Worm (Caenorhabditis elegans) whole organism, early embryonic: ENCODE measurements around the gene mix-1.

Source experiments
- B0310.2 ChIP-seq: sonication (generic microtip); optimal IDR thresholded peaks from 2 replicates; lab custom pipeline; 2016; ENCODE audit warnings: mild to moderate bottlenecking, missing genetic modification characterization, missing compliant biosample characterization
- F13C5.2 ChIP-seq: sonication (generic microtip); optimal IDR thresholded peaks from 2 replicates; lab custom pipeline; 2017; ENCODE audit warnings: mild to moderate bottlenecking, missing genetic modification characterization, inconsistent platforms, missing compliant biosample characterization
- aly-1 ChIP-seq: sonication (generic microtip); optimal IDR thresholded peaks from 2 replicates; lab custom pipeline; 2016; ENCODE audit warnings: missing genetic modification characterization, missing compliant biosample characterization
- ama-1 ChIP-seq: fragments of 150-350 bp; optimal IDR thresholded peaks from 2 replicates; lab custom pipeline; 2014
- ceh-13 ChIP-seq: fragments of 200-800 bp; sonication (Bioruptor generic); optimal IDR thresholded peaks from 2 replicates; lab custom pipeline; 2018; ENCODE audit warnings: mild to moderate bottlenecking, missing genetic modification characterization, missing compliant biosample characterization
- ceh-36 ChIP-seq: sonication (generic microtip); optimal IDR thresholded peaks from 2 replicates; lab custom pipeline; 2016; ENCODE audit warnings: missing genetic modification characterization, inconsistent platforms, missing compliant biosample characterization
- ets-7 ChIP-seq: sonication (generic microtip); optimal IDR thresholded peaks from 2 replicates; lab custom pipeline; 2016; ENCODE audit warnings: missing genotype, missing genetic modification characterization, missing compliant biosample characterization
- flt-1 ChIP-seq: fragments of 200-800 bp; sonication (Bioruptor generic); IDR thresholded peaks from 2 replicates; pipeline ENCODE4 v1.3.6; 2022; ENCODE audit warnings: missing genetic modification characterization, missing compliant biosample characterization
- hmbx-1 ChIP-seq: sonication (generic microtip); optimal IDR thresholded peaks from 2 replicates; lab custom pipeline; 2016; ENCODE audit warnings: mild to moderate bottlenecking, missing genetic modification characterization, missing compliant biosample characterization
- hmg-4 ChIP-seq: fragments of 200-800 bp; sonication (Bioruptor generic); optimal IDR thresholded peaks from 2 replicates; lab custom pipeline; 2018; ENCODE audit warnings: mild to moderate bottlenecking, missing genetic modification characterization, missing compliant biosample characterization
- hnd-1 ChIP-seq: sonication (generic microtip); optimal IDR thresholded peaks from 2 replicates; lab custom pipeline; 2016; ENCODE audit warnings: missing genetic modification characterization, missing compliant biosample characterization
- pes-1 ChIP-seq: fragments of 200-800 bp; sonication (Bioruptor generic); IDR thresholded peaks from 2 replicates; pipeline ENCODE4 v1.3.6; 2022; ENCODE audit warnings: missing genetic modification reagents, missing genetic modification characterization, missing compliant biosample characterization
- scrt-1 ChIP-seq: fragments of 200-800 bp; sonication (Bioruptor generic); IDR thresholded peaks from 2 replicates; pipeline ENCODE4 v1.3.6; 2022; ENCODE audit warnings: missing genetic modification characterization, missing compliant biosample characterization
- sea-1 ChIP-seq: fragments of 200-800 bp; sonication (Bioruptor generic); conservative IDR thresholded peaks from 2 replicates; pipeline ENCODE4 v1.3.6; 2022; ENCODE audit warnings: missing genetic modification characterization, missing compliant biosample characterization
- tbx-11 ChIP-seq: fragments of 200-800 bp; sonication (Bioruptor generic); IDR thresholded peaks from 2 replicates; pipeline ENCODE4 v1.3.6; 2022; ENCODE audit warnings: missing genetic modification characterization, missing compliant biosample characterization
- tbx-37 ChIP-seq: fragments of 200-800 bp; sonication (Bioruptor generic); conservative IDR thresholded peaks from 2 replicates; pipeline ENCODE4 v1.3.6; 2022; ENCODE audit warnings: missing genetic modification reagents, missing genetic modification characterization, missing compliant biosample characterization
- tra-4 ChIP-seq: sonication (generic microtip); optimal IDR thresholded peaks from 2 replicates; lab custom pipeline; 2017; ENCODE audit warnings: missing genetic modification characterization, missing compliant biosample characterization

Gene mix-1

DNA sequence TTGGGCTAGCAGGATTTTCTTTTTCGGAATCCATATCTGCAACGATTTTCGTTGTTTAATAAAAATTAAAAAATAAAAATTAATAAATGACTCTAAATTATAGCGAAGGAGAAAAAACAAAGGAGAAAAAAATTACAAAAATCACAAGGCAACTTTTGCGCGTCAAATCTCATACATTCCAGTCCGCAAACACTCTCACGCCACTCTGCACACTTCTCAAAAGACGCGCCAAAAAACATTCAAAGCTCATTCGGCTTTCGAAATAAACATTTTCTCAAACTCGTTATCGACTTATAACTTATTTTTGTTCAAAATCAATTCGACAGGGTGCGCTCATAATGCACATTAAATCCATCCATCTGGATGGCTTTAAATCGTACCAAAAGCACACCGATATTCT, at the start of gene mix-1, which contains the start of gene R06F6.12:
Gene mix-1 (plus strand): TSS at position 201 of the 400 bp plus-strand sequence.
Gene R06F6.12 (minus strand): TSS at position 36 of the 400 bp plus-strand sequence.
- TF ChIP-seq pes-1 (GFP tag; lab: Robert Waterston, UW): peak; percentile 62; the same call in 1 of the 2 replicates
- TF ChIP-seq aly-1 (tag; lab: Kevin White, UChicago): no peak
- TF ChIP-seq F13C5.2 (tag; lab: Kevin White, UChicago): peak; percentile 20
- no peak for TF ChIP-seq tra-4
- no peak for TF ChIP-seq ceh-36
- no peak for TF ChIP-seq B0310.2 (tag; lab: Kevin White, UChicago)
- no peak for TF ChIP-seq hmbx-1

DNA sequence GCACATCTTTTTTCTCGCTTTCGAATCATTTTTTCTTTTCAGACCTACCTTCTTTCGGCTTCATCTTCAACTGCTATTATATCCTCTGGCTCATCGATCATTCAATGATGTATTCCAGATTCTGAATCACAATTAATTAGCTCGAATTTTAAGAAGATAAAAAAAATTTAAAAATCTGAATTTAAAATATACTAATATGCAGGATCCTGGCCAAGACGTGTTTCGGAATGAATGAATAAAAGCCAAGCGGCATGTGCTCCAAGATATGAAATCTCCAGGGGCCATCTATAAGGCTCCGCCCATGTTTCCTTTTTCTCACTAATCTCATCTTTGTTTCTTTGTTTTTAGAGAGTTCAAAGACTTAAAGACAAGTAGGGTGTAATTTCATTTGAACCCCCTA, 46.0 kb upstream of the mix-1 start, which contains the start of gene mpz-1:
Gene mpz-1 (minus strand): TSS at position 101 of the 400 bp plus-strand sequence.
- TF ChIP-seq ama-1 (lab: Kevin White, UChicago) (no peak), tbx-37 (GFP tag; lab: Robert Waterston, UW) (no peak), hnd-1 (tag; lab: Kevin White, UChicago) (no peak), scrt-1 (no peak), hmbx-1 (no peak), B0310.2 (tag; lab: Kevin White, UChicago) (no peak), ets-7 (no peak), aly-1 (tag; lab: Kevin White, UChicago) (no peak), pes-1 (GFP tag; lab: Robert Waterston, UW) (no peak), ceh-13 (no peak), flt-1 (GFP tag; lab: Robert Waterston, UW) (no peak), F13C5.2 (tag; lab: Kevin White, UChicago) (no peak), sea-1 (no peak), ceh-36 (no peak), tra-4 (no peak), tbx-11 (GFP tag; lab: Robert Waterston, UW) (no peak)

DNA sequence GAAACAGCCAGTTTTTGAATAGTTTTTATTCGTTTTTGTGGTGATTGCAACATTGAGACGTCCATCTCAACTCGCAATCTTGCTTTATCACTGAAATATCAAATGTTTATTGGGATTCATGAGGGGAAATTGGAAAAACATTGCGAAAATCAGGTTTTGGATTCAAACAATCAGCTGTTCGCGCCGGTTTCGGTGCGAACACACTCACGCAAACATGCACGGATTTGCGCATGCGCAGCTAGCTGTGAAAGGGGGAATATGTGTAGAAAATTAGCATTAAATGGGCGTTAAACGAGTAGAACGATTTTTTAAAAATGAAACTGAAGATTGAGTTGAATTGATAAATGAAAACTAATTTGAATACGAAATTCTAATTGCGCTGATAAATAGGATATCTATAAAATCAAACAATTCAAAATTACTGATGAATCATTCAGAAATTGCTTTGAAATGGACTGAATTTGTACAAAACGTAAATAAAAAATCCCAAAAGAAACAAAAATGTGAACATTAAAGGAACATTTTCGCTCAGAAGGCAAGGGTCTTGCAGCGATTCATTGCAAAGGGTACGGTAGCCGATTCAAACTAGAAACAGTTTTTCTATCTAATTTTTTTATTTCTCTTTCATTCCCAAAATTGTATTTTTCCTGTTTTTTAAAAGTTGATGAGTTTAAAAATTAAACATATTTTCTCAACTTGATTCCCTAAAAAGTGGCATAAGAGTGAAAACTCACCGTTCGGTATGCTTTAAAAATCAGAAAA, 40.7 kb upstream of the mix-1 start, which contains the start of gene ect-2:
Gene ect-2 (minus strand): TSS at position 762 of the 762 bp plus-strand sequence.
- TF ChIP-seq tbx-11 (GFP tag; lab: Robert Waterston, UW) (no peak), hmbx-1 (no peak), tbx-37 (GFP tag; lab: Robert Waterston, UW) (no peak), ama-1 (lab: Kevin White, UChicago) (no peak), scrt-1 (no peak), F13C5.2 (tag; lab: Kevin White, UChicago) (no peak), pes-1 (GFP tag; lab: Robert Waterston, UW) (no peak), flt-1 (GFP tag; lab: Robert Waterston, UW) (no peak), tra-4 (no peak), B0310.2 (tag; lab: Kevin White, UChicago) (no peak), hnd-1 (tag; lab: Kevin White, UChicago) (no peak), sea-1 (no peak), aly-1 (tag; lab: Kevin White, UChicago) (no peak), hmg-4 (GFP tag; lab: Kevin White, UChicago) (no peak), ceh-13 (no peak), ets-7 (no peak), ceh-36 (no peak)

DNA sequence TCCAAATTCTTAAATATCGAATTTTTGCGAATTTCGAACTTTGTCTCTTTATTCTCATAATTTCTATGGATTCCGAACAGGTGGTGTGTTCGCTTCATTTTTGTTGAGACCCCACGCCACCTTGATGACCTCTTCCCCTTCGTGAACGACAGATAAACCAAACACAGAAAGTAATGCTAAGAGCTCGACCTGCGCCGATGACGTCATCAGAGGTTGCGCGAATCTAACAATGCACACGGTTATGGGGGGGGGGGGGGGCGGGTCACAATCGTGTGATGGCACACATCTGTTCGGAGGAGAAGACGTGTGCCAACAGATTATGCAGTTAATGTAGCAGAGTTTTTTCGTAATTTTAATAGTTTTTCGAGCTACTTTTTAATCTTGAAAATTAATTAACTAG, 39.8 kb upstream of the mix-1 start:
- TF ChIP-seq ama-1 (lab: Kevin White, UChicago) (no peak), pes-1 (GFP tag; lab: Robert Waterston, UW) (no peak), hmbx-1 (no peak), hnd-1 (tag; lab: Kevin White, UChicago) (no peak), sea-1 (no peak), scrt-1 (no peak), ceh-36 (no peak), tbx-37 (GFP tag; lab: Robert Waterston, UW) (no peak), B0310.2 (tag; lab: Kevin White, UChicago) (no peak), tbx-11 (GFP tag; lab: Robert Waterston, UW) (no peak), aly-1 (tag; lab: Kevin White, UChicago) (no peak), flt-1 (GFP tag; lab: Robert Waterston, UW) (no peak), hmg-4 (GFP tag; lab: Kevin White, UChicago) (no peak), ceh-13 (no peak), F13C5.2 (tag; lab: Kevin White, UChicago) (no peak), tra-4 (no peak)

DNA sequence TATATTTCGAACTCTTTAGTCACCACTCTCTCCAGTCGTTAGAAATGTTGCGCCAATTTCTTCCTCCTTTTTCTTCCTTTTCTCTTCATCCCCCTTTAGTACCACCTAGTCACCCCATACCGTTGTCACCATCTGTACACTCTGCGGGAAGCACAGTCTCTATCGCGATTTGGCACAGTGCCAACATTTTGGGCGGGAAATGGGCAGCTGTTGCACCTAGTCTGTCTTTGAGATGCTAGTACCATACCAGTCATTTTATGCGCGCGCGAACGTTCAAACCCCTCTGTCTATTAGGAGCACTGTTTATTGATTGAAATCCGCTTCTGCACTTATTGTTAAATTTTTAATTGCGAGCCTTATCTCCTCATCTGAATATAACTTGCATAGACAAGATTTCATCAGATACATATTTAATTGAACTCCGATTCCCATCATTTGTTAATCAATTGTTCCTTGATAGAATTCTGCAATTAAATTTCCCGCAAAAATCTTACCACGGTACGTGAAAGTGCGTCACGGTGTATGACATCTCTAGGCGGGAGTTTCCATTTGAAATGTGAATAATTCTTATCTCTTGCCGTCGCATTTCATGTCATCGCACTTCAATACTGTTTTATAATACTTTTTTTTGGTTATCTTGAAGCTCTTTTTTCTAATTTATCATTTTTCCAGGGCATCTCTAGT, 39.1 kb upstream of the mix-1 start, which contains the start of gene cdl-1:
Gene cdl-1 (plus strand): TSS at position 673 of the 684 bp plus-strand sequence.
- TF ChIP-seq ets-7 (no peak), flt-1 (GFP tag; lab: Robert Waterston, UW) (0 out of 2 replicates have a peak, but pooled peaks have one; percentile 12)

DNA sequence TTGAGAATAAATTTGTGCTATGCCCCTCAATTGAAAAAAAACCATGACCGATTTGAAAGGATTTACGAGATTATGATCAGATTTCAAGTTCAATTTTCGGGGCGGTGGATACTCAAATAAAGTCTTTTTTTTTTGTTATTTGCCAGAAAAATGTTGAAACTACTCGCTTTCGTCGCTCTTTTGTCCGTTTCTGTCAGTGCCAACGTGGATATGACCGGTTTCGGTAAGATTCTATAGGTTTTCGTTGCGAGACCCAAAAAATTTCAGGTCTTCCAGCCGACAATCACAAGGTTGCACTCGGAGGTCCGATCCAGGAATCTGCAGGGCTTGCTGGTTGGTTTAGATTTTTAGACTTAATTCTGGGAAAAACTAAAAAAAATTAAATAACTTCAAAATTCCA, 36.8 kb upstream of the mix-1 start, which contains the start of gene tag-209:
Gene tag-209 (plus strand): TSS at position 73 of the 400 bp plus-strand sequence.
- TF ChIP-seq tbx-37 (GFP tag; lab: Robert Waterston, UW): no peak
- TF ChIP-seq hmg-4 (GFP tag; lab: Kevin White, UChicago): no peak
- TF ChIP-seq hnd-1 (tag; lab: Kevin White, UChicago): no peak
- TF ChIP-seq B0310.2 (tag; lab: Kevin White, UChicago): no peak
- TF ChIP-seq hmbx-1: no peak
- TF ChIP-seq ets-7: no peak
- no peak for TF ChIP-seq tbx-11 (GFP tag; lab: Robert Waterston, UW)
- TF ChIP-seq ceh-13: no peak
- TF ChIP-seq flt-1 (GFP tag; lab: Robert Waterston, UW): no peak
- peak; percentile 87 for TF ChIP-seq ama-1 (lab: Kevin White, UChicago)
- no peak for TF ChIP-seq aly-1 (tag; lab: Kevin White, UChicago)
- TF ChIP-seq sea-1: no peak
- 0 out of 2 replicates have a peak, but pooled peaks have one; percentile 5 for TF ChIP-seq pes-1 (GFP tag; lab: Robert Waterston, UW)
- no peak for TF ChIP-seq ceh-36

DNA sequence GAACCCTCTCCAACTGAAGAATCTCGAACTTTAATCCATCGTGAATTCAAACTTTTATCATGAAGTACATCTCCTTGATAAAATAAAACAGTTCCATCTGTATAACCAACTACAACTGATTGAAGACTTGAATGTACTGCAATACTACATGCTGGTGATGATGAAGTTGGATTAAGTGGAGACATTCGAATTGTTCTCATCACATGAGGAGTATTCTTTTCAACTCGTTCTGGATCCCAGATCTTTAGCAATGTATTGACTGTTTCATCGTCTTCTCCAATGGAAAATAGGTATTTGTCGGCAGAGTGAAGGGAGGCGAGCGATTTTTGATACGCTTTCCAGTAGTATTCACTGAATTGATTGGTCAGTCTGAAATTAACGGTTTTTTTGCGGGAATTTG, 31.4 kb upstream of the mix-1 start:
- TF ChIP-seq hnd-1 (tag; lab: Kevin White, UChicago) (no peak), tbx-11 (GFP tag; lab: Robert Waterston, UW) (no peak), flt-1 (GFP tag; lab: Robert Waterston, UW) (no peak), hmg-4 (GFP tag; lab: Kevin White, UChicago) (no peak), pes-1 (GFP tag; lab: Robert Waterston, UW) (no peak), scrt-1 (no peak), ceh-13 (no peak), tra-4 (no peak), ama-1 (lab: Kevin White, UChicago) (no peak), F13C5.2 (tag; lab: Kevin White, UChicago) (no peak), aly-1 (tag; lab: Kevin White, UChicago) (no peak), ets-7 (no peak), tbx-37 (GFP tag; lab: Robert Waterston, UW) (no peak), sea-1 (no peak), ceh-36 (no peak), hmbx-1 (no peak), B0310.2 (tag; lab: Kevin White, UChicago) (no peak)
